Fruit fly (Drosophila melanogaster): ENCODE measurements around the gene CG42654.
A peak's percentile ranks its signal among the peaks of the same experiment; 100 is the strongest.

The CG42654 gene

DNA sequence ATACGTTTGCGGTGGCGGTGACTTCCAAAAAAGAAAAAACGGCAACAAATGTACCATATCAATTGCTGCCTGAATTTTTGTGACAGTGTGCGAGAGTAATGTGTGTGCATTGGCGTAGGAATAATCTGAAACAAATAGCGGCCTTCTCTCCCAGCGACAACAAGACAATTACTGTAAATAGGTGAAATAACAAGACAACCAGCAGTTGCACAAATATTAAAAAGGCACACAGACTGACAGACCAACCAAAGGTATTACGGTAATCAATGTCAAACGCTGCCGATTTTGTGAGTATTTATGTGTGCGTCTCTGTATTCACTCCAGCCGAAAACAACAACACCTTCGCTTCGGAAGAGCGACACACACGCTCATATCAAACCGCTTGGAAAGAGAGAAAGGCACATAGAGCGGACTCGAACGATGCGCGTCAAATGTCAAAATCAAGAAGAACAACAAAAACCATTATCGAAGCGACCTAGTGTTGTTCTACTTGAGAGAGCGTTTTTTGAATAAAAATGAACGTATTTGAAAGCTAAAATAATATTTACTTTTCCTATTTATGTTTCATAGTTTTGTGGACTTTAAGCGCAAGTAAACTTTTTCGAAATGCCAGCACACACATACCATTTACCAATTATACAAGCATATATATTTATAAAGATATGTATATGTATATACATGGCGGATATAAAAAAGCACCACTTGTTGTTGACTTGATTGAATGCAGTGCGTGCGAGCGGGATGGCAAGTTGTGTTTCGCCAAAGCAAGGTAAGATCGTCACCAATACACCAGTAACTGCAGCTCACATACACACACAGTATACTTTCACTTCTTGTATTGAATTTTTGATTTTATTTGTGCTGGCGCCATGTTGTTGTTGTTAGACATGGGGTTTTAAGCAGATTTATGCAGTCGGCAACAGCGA lies 47.3 kb downstream of the CG42654 start (continued):
- TF ChIP-seq dati (GFP tag; IDR thresholded peaks at IDR 0.05), result no peak
- TF ChIP-seq zf30C (GFP tag; optimal IDR thresholded peaks at IDR 0.05), result peak; percentile 69
- TF ChIP-seq lbe (GFP tag; optimal IDR thresholded peaks at IDR 0.05), result peak; percentile 19
- no peak for TF ChIP-seq Rx (GFP tag; IDR thresholded peaks at IDR 0.05)
- TF ChIP-seq CG5180 (GFP tag; optimal IDR thresholded peaks at IDR 0.05), result peak; percentile 50
- no peak for TF ChIP-seq amos (GFP tag; IDR thresholded peaks at IDR 0.05; ENCODE audit: partially characterized antibody)
- TF ChIP-seq CG31441 (GFP tag; IDR thresholded peaks at IDR 0.05), result peak; percentile 27; the same call in 1 of the 2 replicates
- TF ChIP-seq hkb (optimal IDR thresholded peaks at IDR 0.05), result no peak
- TF ChIP-seq hkb (GFP tag; IDR thresholded peaks at IDR 0.05), result peak; percentile 68; the same call in 1 of the 2 replicates
- peak; percentile 57 for TF ChIP-seq CG15696 (tag; optimal IDR thresholded peaks at IDR 0.05)
- TF ChIP-seq ftz-f1 (GFP tag; optimal IDR thresholded peaks at IDR 0.05), result peak; percentile 72
- TF ChIP-seq pfk (GFP tag; optimal IDR thresholded peaks at IDR 0.05), result peak; percentile 57
- TF ChIP-seq CG7786 (GFP tag; optimal IDR thresholded peaks at IDR 0.05), result peak; percentile 12
- TF ChIP-seq CG8388 (GFP tag; optimal IDR thresholded peaks at IDR 0.05), result peak; percentile 0
- peak; percentile 92 for TF ChIP-seq CG10321 (GFP tag; IDR thresholded peaks at IDR 0.05)
- TF ChIP-seq D19B (GFP tag; optimal IDR thresholded peaks at IDR 0.05), result no peak
- TF ChIP-seq CG4854 (GFP tag; optimal IDR thresholded peaks at IDR 0.05), result peak; percentile 41
- peak; percentile 34 for TF ChIP-seq CG17912 (GFP tag; optimal IDR thresholded peaks at IDR 0.05)
- TF ChIP-seq CG13624 (GFP tag; optimal IDR thresholded peaks at IDR 0.05), result peak; percentile 14
- TF ChIP-seq HLH4C (GFP tag; IDR thresholded peaks at IDR 0.05; ENCODE audit: partially characterized antibody), result no peak
- no peak for TF ChIP-seq Chrac-16 (GFP tag; optimal IDR thresholded peaks at IDR 0.05)
- TF ChIP-seq CG18619 (GFP tag; optimal IDR thresholded peaks at IDR 0.05), result peak; percentile 58
- no peak for TF ChIP-seq prd (optimal IDR thresholded peaks at IDR 0.05)
- TF ChIP-seq prd (GFP tag; IDR thresholded peaks at IDR 0.05), result peak; percentile 61; the same call in 2 of the 3 replicates
- peak; percentile 73 for TF ChIP-seq sug (tag; optimal IDR thresholded peaks at IDR 0.05)
- TF ChIP-seq Fer2 (tag; optimal IDR thresholded peaks at IDR 0.05), result peak; percentile 31
- TF ChIP-seq CG2199 (GFP tag; IDR thresholded peaks at IDR 0.05), result peak; percentile 83; the same call in 2 of the 3 replicates
- peak; percentile 6 for TF ChIP-seq pzg (GFP tag; optimal IDR thresholded peaks at IDR 0.05)
- TF ChIP-seq Hey (tag; optimal IDR thresholded peaks at IDR 0.05), result peak; percentile 25
- peak; percentile 74 for TF ChIP-seq CG4328 (GFP tag; optimal IDR thresholded peaks at IDR 0.05)
- TF ChIP-seq CG6272 (GFP tag; IDR thresholded peaks at IDR 0.05), result no peak
- TF ChIP-seq knrl (GFP tag; IDR thresholded peaks at IDR 0.05; ENCODE audit: partially characterized antibody), result no peak
- TF ChIP-seq Side (GFP tag; optimal IDR thresholded peaks at IDR 0.05), result peak; percentile 74
- TF ChIP-seq CG16815 (GFP tag; optimal IDR thresholded peaks at IDR 0.05), result no peak
- peak; percentile 8 for TF ChIP-seq Spps (tag; optimal IDR thresholded peaks at IDR 0.05)
- TF ChIP-seq CG6689 (GFP tag; IDR thresholded peaks at IDR 0.05), result peak; percentile 23; the same call in 1 of the 2 replicates
- peak; percentile 84 for TF ChIP-seq exex (tag; optimal IDR thresholded peaks at IDR 0.05)
- peak; percentile 59 for TF ChIP-seq gem (tag; optimal IDR thresholded peaks at IDR 0.05)
- TF ChIP-seq CG7271 (tag; optimal IDR thresholded peaks at IDR 0.05), result peak; percentile 4
- TF ChIP-seq NK7.1 (GFP tag; optimal IDR thresholded peaks at IDR 0.05), result peak; percentile 31
- peak; percentile 45; the same call in 1 of the 3 replicates for TF ChIP-seq Dbx (GFP tag; IDR thresholded peaks at IDR 0.05)
- TF ChIP-seq CG9215 (GFP tag; IDR thresholded peaks at IDR 0.05), result no peak
- TF ChIP-seq Hr51 (GFP tag; optimal IDR thresholded peaks at IDR 0.05), result peak in 1 of 2 experiments; percentile 39
- TF ChIP-seq kni (GFP tag; optimal IDR thresholded peaks at IDR 0.05), result peak; percentile 92
- TF ChIP-seq dpn (GFP tag; optimal IDR thresholded peaks at IDR 0.05), result peak; percentile 34 to 68
- TF ChIP-seq ham (GFP tag; IDR thresholded peaks at IDR 0.05), result no peak
- TF ChIP-seq CG15601 (tag; optimal IDR thresholded peaks at IDR 0.05), result peak; percentile 82
- TF ChIP-seq repo (GFP tag; optimal IDR thresholded peaks at IDR 0.05), result peak; percentile 62

Data from whole organism, embryonic.